Worm (Caenorhabditis elegans): ENCODE data around the gene K12D12.5.
A peak's percentile ranks its signal among the peaks of the same experiment; 100 is the strongest.

Gene K12D12.5

ce11 chrII:11849572-11849971 is 11.3 kb upstream of the K12D12.5 start (continued):
- TF ChIP-seq ztf-11 (tag; optimal IDR thresholded peaks at IDR 0.05) (no peak), unc-98 (GFP tag; IDR thresholded peaks at IDR 0.05) (no peak), nhr-71 (tag; optimal IDR thresholded peaks at IDR 0.05) (peak; percentile 10), ama-1 (optimal IDR thresholded peaks at IDR 0.05) (no peak), unc-86 (tag; optimal IDR thresholded peaks at IDR 0.05) (no peak), alr-1 (tag; optimal IDR thresholded peaks at IDR 0.05; ENCODE audit: borderline replicate concordance) (no peak), efl-1 (optimal IDR thresholded peaks at IDR 0.05) (no peak), efl-1 (GFP tag; optimal IDR thresholded peaks at IDR 0.05 in 1 of 2) (peak in 1 of 2 experiments; percentile 60), mab-9 (GFP tag; IDR thresholded peaks at IDR 0.05) (no peak), mep-1 (tag; optimal IDR thresholded peaks at IDR 0.05) (no peak), nhr-76 (tag; optimal IDR thresholded peaks at IDR 0.05) (no peak), C04F5.9 (tag; optimal IDR thresholded peaks at IDR 0.05) (no peak), nhr-90 (tag; optimal IDR thresholded peaks at IDR 0.05; ENCODE audit: poor library complexity) (no peak), swsn-7 (tag; optimal IDR thresholded peaks at IDR 0.05) (no peak), mdl-1 (tag; optimal IDR thresholded peaks at IDR 0.05) (no peak), grh-1 (GFP tag; IDR thresholded peaks at IDR 0.05) (no peak), isw-1 (GFP tag; IDR thresholded peaks at IDR 0.05) (no peak), sup-37 (GFP tag; optimal IDR thresholded peaks at IDR 0.05) (no peak), ceh-88 (GFP tag; IDR thresholded peaks at IDR 0.05) (no peak), nhr-11 (tag; optimal IDR thresholded peaks at IDR 0.05) (no peak), ces-1 (GFP tag; optimal IDR thresholded peaks at IDR 0.05) (no peak)

ce11 chrII:11852191-11852901 is 8.5 kb upstream of the K12D12.5 start:
- TF ChIP-seq unc-30 (tag; optimal IDR thresholded peaks at IDR 0.05) (no peak), vab-15 (tag; optimal IDR thresholded peaks at IDR 0.05) (no peak), nhr-28 (tag; optimal IDR thresholded peaks at IDR 0.05) (no peak), lir-3 (tag; optimal IDR thresholded peaks at IDR 0.05; ENCODE audit: poor library complexity) (no peak), snu-23 (GFP tag; optimal IDR thresholded peaks at IDR 0.05) (peak; percentile 17), nhr-71 (tag; optimal IDR thresholded peaks at IDR 0.05) (peak; percentile 27), mef-2 (tag; optimal IDR thresholded peaks at IDR 0.05) (no peak), rnt-1 (tag; optimal IDR thresholded peaks at IDR 0.05) (no peak), nhr-20 (tag; optimal IDR thresholded peaks at IDR 0.05) (peak; percentile 20), nhr-19 (GFP tag; conservative IDR thresholded peaks at IDR 0.05) (no peak), grh-1 (GFP tag; IDR thresholded peaks at IDR 0.05) (no peak), hlh-4 (tag; optimal IDR thresholded peaks at IDR 0.05) (no peak), blmp-1 (tag; optimal IDR thresholded peaks at IDR 0.05) (peak; percentile 53), nhr-77 (tag; optimal IDR thresholded peaks at IDR 0.05) (no peak), elt-3 (tag; optimal IDR thresholded peaks at IDR 0.05) (peak in 4 of 6 experiments; percentile 9 to 76 (median 68)), nhr-84 (tag; optimal IDR thresholded peaks at IDR 0.05) (no peak), C34B4.2 (tag; optimal IDR thresholded peaks at IDR 0.05) (no peak), ceh-88 (GFP tag; IDR thresholded peaks at IDR 0.05) (no peak), F16B12.6 (tag; optimal IDR thresholded peaks at IDR 0.05) (no peak), skn-1 (tag; optimal IDR thresholded peaks at IDR 0.05) (no peak), ceh-63 (GFP tag; optimal IDR thresholded peaks at IDR 0.05) (no peak), fkh-10 (GFP tag; optimal IDR thresholded peaks at IDR 0.05) (no peak), lin-14 (GFP tag; optimal IDR thresholded peaks at IDR 0.05) (peak; percentile 59), pqm-1 (tag; optimal IDR thresholded peaks at IDR 0.05) (no peak), sox-4 (tag; optimal IDR thresholded peaks at IDR 0.05) (no peak), unc-86 (tag; optimal IDR thresholded peaks at IDR 0.05) (no peak), C16A3.4 (tag; optimal IDR thresholded peaks at IDR 0.05) (no peak), nhr-76 (tag; optimal IDR thresholded peaks at IDR 0.05) (no peak), lsy-2 (tag; optimal IDR thresholded peaks at IDR 0.05) (peak in 1 of 2 experiments; percentile 7), unc-98 (GFP tag; IDR thresholded peaks at IDR 0.05) (no peak), ceh-82 (tag; optimal IDR thresholded peaks at IDR 0.05) (no peak), lin-13 (GFP tag; optimal IDR thresholded peaks at IDR 0.05) (no peak), mep-1 (tag; optimal IDR thresholded peaks at IDR 0.05) (no peak), nhr-47 (tag; optimal IDR thresholded peaks at IDR 0.05) (no peak), zip-4 (GFP tag; optimal IDR thresholded peaks at IDR 0.05) (no peak), ceh-8 (GFP tag; optimal IDR thresholded peaks at IDR 0.05) (no peak), aly-2 (tag; optimal IDR thresholded peaks at IDR 0.05) (no peak)
